Worm (Caenorhabditis elegans) whole organism, mixed stage, embryonic: ENCODE measurements around the gene C24G6.8.

Source experiments
- M03D4.4 ChIP-seq: sonication (generic microtip); optimal IDR thresholded peaks from 2 replicates; lab custom pipeline; 2017; ENCODE audit warnings: mild to moderate bottlenecking, missing genetic modification characterization, missing compliant biosample characterization
- ceh-83 ChIP-seq: fragments of 200-800 bp; sonication (Bioruptor generic); optimal IDR thresholded peaks from 2 replicates; lab custom pipeline; 2018; ENCODE audit warnings: mild to moderate bottlenecking, missing genetic modification characterization, missing compliant biosample characterization
- elt-3 ChIP-seq: fragments of 150-350 bp; optimal IDR thresholded peaks from 2 replicates; lab custom pipeline; 2014; ENCODE audit warnings: missing biosample characterization, missing genetic modification characterization
- lsy-2 ChIP-seq: fragments of 150-350 bp; optimal IDR thresholded peaks from 2 replicates; lab custom pipeline; 2014; ENCODE audit warnings: missing biosample characterization, missing genetic modification characterization
- mep-1 ChIP-seq: fragments of 150-350 bp; optimal IDR thresholded peaks from 2 replicates; lab custom pipeline; 2017; ENCODE audit warnings: missing biosample characterization, missing genetic modification reagents, missing genetic modification characterization, inconsistent platforms
- sem-2 ChIP-seq: fragments of 200-800 bp; sonication (Bioruptor generic); optimal IDR thresholded peaks from 2 replicates; lab custom pipeline; 2018; ENCODE audit warnings: mild to moderate bottlenecking, missing genetic modification characterization, missing compliant biosample characterization
- unc-62 ChIP-seq: fragments of 150-350 bp; optimal IDR thresholded peaks from 2 replicates; lab custom pipeline; 2014; ENCODE audit warnings: missing biosample characterization, missing genetic modification reagents, missing genetic modification characterization

DNA sequence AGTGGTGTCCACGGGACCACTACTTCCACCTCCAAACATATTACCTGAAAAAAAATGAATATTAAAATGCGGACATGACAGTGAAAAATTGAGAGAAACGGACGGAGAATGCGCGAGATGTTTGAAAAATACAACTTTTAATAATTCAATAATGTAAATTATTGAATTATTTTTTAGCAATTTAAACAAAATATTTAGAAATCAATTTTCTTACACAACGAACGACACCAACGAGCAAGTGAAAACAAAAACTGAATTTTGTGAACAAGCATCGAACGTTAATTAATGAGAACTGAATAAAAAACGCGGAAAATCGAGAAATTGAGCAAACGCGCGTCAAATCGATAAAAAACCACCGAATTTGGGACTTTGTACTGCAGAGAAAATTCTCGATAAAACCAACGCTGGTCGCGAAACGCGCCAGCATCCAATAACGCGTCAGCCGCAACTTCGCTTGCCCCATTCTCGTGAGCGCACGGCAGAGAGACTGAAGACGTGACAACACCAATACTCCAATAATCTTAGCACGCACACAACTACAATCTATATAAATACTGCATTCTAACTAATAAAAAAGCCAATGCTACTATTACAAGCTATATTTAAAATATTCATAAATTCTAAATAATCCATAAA, 30.7 kb downstream of the C24G6.8 start, which contains the start of the genes dnj-19 and nhr-47:
- TF ChIP-seq ceh-83 (no peak), elt-3 (no peak), M03D4.4 (tag; lab: Kevin White, UChicago) (peak; percentile 65), sem-2 (peak; percentile 28), mep-1 (tag; lab: Kevin White, UChicago) (peak; percentile 89), unc-62 (GFP tag; lab: Kevin White, UChicago) (peak; percentile 19), lsy-2 (tag; lab: Kevin White, UChicago) (peak; percentile 72)
